Fruit fly (Drosophila melanogaster) whole organism, wandering third instar larva: ENCODE measurements around the gene CG43998.

Experiments
- CG32264 ChIP-seq: fragments of 200-800 bp; sonication (Bioruptor generic); optimal IDR thresholded peaks from 2 replicates; lab custom pipeline; 2016; ENCODE audit warnings: missing biosample characterization, missing genetic modification characterization
- Dfd ChIP-seq: fragments of >200 bp; optimal IDR thresholded peaks from 2 replicates; lab custom pipeline; 2017; ENCODE audit warnings: missing biosample characterization, missing genetic modification characterization
- Dif ChIP-seq: fragments of 200-275, 200-300 bp; sonication (Bioruptor generic); optimal IDR thresholded peaks from 2 replicates; lab custom pipeline; 2018; ENCODE audit warnings: missing biosample characterization, missing genetic modification characterization; ENCODE audit not compliant: partially characterized antibody
- Hnf4 ChIP-seq: fragments of 200-800 bp; sonication (Bioruptor generic); optimal IDR thresholded peaks from 2 replicates; lab custom pipeline; 2016; ENCODE audit warnings: missing biosample characterization, mild to moderate bottlenecking, missing genetic modification characterization
- OdsH ChIP-seq: fragments of 200-800 bp; sonication (Bioruptor generic); optimal IDR thresholded peaks from 2 replicates; lab custom pipeline; 2016; ENCODE audit warnings: missing biosample characterization, mild to moderate bottlenecking, missing genetic modification characterization
- h ChIP-seq: fragments of 200-800 bp; sonication (Bioruptor generic); optimal IDR thresholded peaks from 3 replicates; lab custom pipeline; 2016; ENCODE audit warnings: missing biosample characterization, mild to moderate bottlenecking, missing genetic modification characterization
- pan ChIP-seq: fragments of >200 bp; optimal IDR thresholded peaks from 2 replicates; lab custom pipeline; 2017
- usp ChIP-seq: fragments of >200 bp; optimal IDR thresholded peaks from 2 replicates; lab custom pipeline; 2017; ENCODE audit warnings: missing biosample characterization, missing genetic modification characterization

- TF ChIP-seq CG32264 (no peak), Hnf4 (GFP tag; lab: Kevin White, UChicago) (no peak), pan (lab: Kevin White, UChicago) (no peak), h (GFP tag; lab: Kevin White, UChicago) (peak; percentile 38), Dfd (GFP tag; lab: Kevin White, UChicago) (no peak), usp (GFP tag; lab: Kevin White, UChicago) (no peak), Dif (GFP tag; lab: Kevin White, UChicago) (peak; percentile 75), OdsH (GFP tag; lab: Kevin White, UChicago) (no peak)
Measured at dm6 chr3R:23921701-23922501, 6.9 kb downstream of the CG43998 start.
